Worm (Caenorhabditis elegans) whole organism, L4/young adult: ENCODE measurements around the gene K12D9.1.

Experiments
- W03F9.2 ChIP-seq: fragments of 150-350 bp; optimal IDR thresholded peaks from 2 replicates; lab custom pipeline; 2014; ENCODE audit warnings: missing biosample characterization, missing genetic modification characterization
- dao-5 ChIP-seq: sonication (generic microtip); optimal IDR thresholded peaks from 2 replicates; lab custom pipeline; 2016; ENCODE audit warnings: missing genotype, missing genetic modification characterization, moderate library complexity, missing compliant biosample characterization
- him-1 ChIP-seq: sonication (generic microtip); optimal IDR thresholded peaks from 2 replicates; lab custom pipeline; 2016; ENCODE audit warnings: missing genotype, missing genetic modification reagents, missing genetic modification characterization, missing compliant biosample characterization

DNA sequence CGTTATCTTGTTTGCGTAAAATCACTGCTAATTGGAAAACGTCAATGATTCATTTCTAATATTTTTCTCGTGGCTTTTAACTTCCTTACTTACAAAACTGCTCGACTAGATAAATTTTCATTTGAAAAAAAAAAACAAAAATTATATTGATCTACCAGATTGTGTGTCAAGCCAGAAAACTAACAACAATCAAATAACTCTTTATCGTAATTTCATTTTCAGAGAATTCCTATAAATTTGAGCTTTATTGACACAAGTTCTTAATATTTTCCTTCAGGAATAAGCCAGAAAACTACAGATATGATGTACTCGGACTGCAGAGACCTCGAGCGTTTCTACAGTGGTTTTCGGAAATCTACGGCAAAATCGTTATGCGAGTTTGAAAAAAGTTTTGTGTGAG is 38.0 kb upstream of the K12D9.1 start, which contains the start of gene srw-124:
- TF ChIP-seq him-1 (tag; lab: Kevin White, UChicago) (no peak), W03F9.2 (tag; lab: Kevin White, UChicago) (no peak), dao-5 (no peak)
